Fruit fly (Drosophila melanogaster) whole organism, embryonic: Measurements from ENCODE around the gene CG13894.

Experiments
- CG11723 ChIP-seq: fragments of 200-800 bp; sonication (Bioruptor generic); optimal IDR thresholded peaks from 2 replicates; lab custom pipeline; 2017; ENCODE audit warnings: missing biosample characterization, mild to moderate bottlenecking, missing genetic modification characterization
- CG13287 ChIP-seq: fragments of 200-800 bp; sonication (Bioruptor generic); IDR thresholded peaks from 2 replicates; pipeline ENCODE4 v1.3.6; 2022; ENCODE audit warnings: missing biosample characterization, missing genetic modification characterization; ENCODE audit not compliant: partially characterized antibody
- CG14441 ChIP-seq: fragments of 200-800 bp; sonication (Bioruptor generic); IDR thresholded peaks from 2 replicates; pipeline ENCODE4 v1.3.6; 2022; ENCODE audit warnings: missing biosample characterization, missing genetic modification characterization
- CG14860 ChIP-seq: fragments of 200-800 bp; sonication (Bioruptor generic); IDR thresholded peaks from 3 replicates; pipeline ENCODE4 v1.3.6; 2022; ENCODE audit warnings: missing biosample characterization, missing genetic modification characterization; ENCODE audit not compliant: partially characterized antibody
- CG15011 ChIP-seq: fragments of 200-800 bp; sonication (Bioruptor generic); optimal IDR thresholded peaks from 3 replicates; lab custom pipeline; 2018; ENCODE audit warnings: missing biosample characterization, mild to moderate bottlenecking, missing genetic modification characterization
- CG15601 ChIP-seq: fragments of 200-800 bp; sonication (Bioruptor generic); optimal IDR thresholded peaks from 3 replicates; lab custom pipeline; 2019; ENCODE audit warnings: missing biosample characterization, mild to moderate bottlenecking, missing genetic modification characterization, moderate library complexity
- CG18262 ChIP-seq: fragments of 200-800 bp; optimal IDR thresholded peaks from 3 replicates; lab custom pipeline; 2019; ENCODE audit warnings: missing biosample characterization, mild to moderate bottlenecking, missing genetic modification characterization, moderate library complexity
- CG18764 ChIP-seq: fragments of 200-800 bp; sonication (Bioruptor generic); optimal IDR thresholded peaks from 3 replicates; lab custom pipeline; 2016; ENCODE audit warnings: missing biosample characterization, missing genetic modification characterization
- CG31365 ChIP-seq: fragments of 200-800 bp; sonication (Bioruptor generic); optimal IDR thresholded peaks from 2 replicates; lab custom pipeline; 2018; ENCODE audit warnings: missing biosample characterization, mild to moderate bottlenecking, missing genetic modification characterization
- CG31441 ChIP-seq: fragments of 200-800 bp; sonication (Bioruptor generic); IDR thresholded peaks from 2 replicates; pipeline ENCODE4 v1.3.6; 2022; ENCODE audit warnings: missing biosample characterization, missing genetic modification characterization
- CG3407 ChIP-seq: fragments of 200-800 bp; sonication (Bioruptor generic); optimal IDR thresholded peaks from 2 replicates; lab custom pipeline; 2018; ENCODE audit warnings: missing biosample characterization, mild to moderate bottlenecking, missing genetic modification characterization
- CG3995 ChIP-seq: fragments of 200-800 bp; sonication (Bioruptor generic); optimal IDR thresholded peaks from 3 replicates; lab custom pipeline; 2016; ENCODE audit warnings: missing biosample characterization, missing genetic modification characterization
- CG5180 ChIP-seq: fragments of 200-800 bp; sonication (Bioruptor generic); optimal IDR thresholded peaks from 3 replicates; lab custom pipeline; 2017; ENCODE audit warnings: missing biosample characterization, missing genetic modification characterization, mild to moderate bottlenecking, moderate library complexity, missing genetic modification reagents
- CG9817 ChIP-seq: fragments of 200-800 bp; sonication (Bioruptor generic); optimal IDR thresholded peaks from 2 replicates; lab custom pipeline; 2018; ENCODE audit warnings: missing biosample characterization, mild to moderate bottlenecking, missing genetic modification characterization, moderate library complexity
- CkIIα-i1 ChIP-seq: fragments of 200-800 bp; sonication (Bioruptor generic); IDR thresholded peaks from 2 replicates; pipeline ENCODE4 v1.3.6; 2022; ENCODE audit warnings: missing biosample characterization, missing genetic modification characterization
- Dref ChIP-seq: fragments of 200-800 bp; sonication (Bioruptor generic); IDR thresholded peaks from 2 replicates; pipeline ENCODE4 v1.3.6; 2022; ENCODE audit warnings: missing biosample characterization, missing genetic modification characterization
- Fer3 ChIP-seq: fragments of 200-800 bp; sonication (Bioruptor generic); optimal IDR thresholded peaks from 2 replicates; lab custom pipeline; 2018; ENCODE audit warnings: missing biosample characterization, mild to moderate bottlenecking, missing genetic modification characterization, moderate library complexity
- Hand ChIP-seq: fragments of 200-800 bp; sonication (Bioruptor generic); optimal IDR thresholded peaks from 2 replicates; lab custom pipeline; 2017; ENCODE audit warnings: mild to moderate bottlenecking, missing biosample characterization, missing genetic modification reagents, missing genetic modification characterization
- HmgD ChIP-seq: fragments of 200-800 bp; sonication (Bioruptor generic); optimal IDR thresholded peaks from 3 replicates; lab custom pipeline; 2016; ENCODE audit warnings: missing biosample characterization, missing genetic modification characterization
- Hr51 ChIP-seq, 2 experiments: fragments of 200-800 bp; sonication (Bioruptor generic); optimal IDR thresholded peaks; 2 replicates in 1 of 2; 3 replicates in 1 of 2; lab custom pipeline; 2016 to 2018; ENCODE audit warnings: missing biosample characterization in 2 of 2, missing genetic modification characterization in 2 of 2, mild to moderate bottlenecking in 1 of 2, moderate library complexity in 1 of 2
- Lhr ChIP-seq: fragments of 200-800 bp; sonication (Bioruptor generic); optimal IDR thresholded peaks from 3 replicates; lab custom pipeline; 2017; ENCODE audit warnings: mild to moderate bottlenecking, missing biosample characterization, missing genetic modification reagents, missing genetic modification characterization
- MTF-1 ChIP-seq: fragments of 200-800 bp; sonication (Bioruptor generic); optimal IDR thresholded peaks from 2 replicates; lab custom pipeline; 2018; ENCODE audit warnings: missing biosample characterization, mild to moderate bottlenecking, missing genetic modification characterization, borderline replicate concordance
- Rfx ChIP-seq: fragments of 200-800 bp; sonication (Bioruptor generic); IDR thresholded peaks from 2 replicates; pipeline ENCODE4 v1.3.6; 2022; ENCODE audit warnings: missing biosample characterization, missing genetic modification characterization
- Sin3A ChIP-seq: fragments of >200 bp; optimal IDR thresholded peaks from 2 replicates; lab custom pipeline; 2018
- Six4 ChIP-seq: fragments of 200-800 bp; sonication (Bioruptor generic); optimal IDR thresholded peaks from 2 replicates; lab custom pipeline; 2016; ENCODE audit warnings: missing biosample characterization, missing genetic modification characterization
- Sox100B ChIP-seq: fragments of 200-800 bp; sonication (Bioruptor generic); optimal IDR thresholded peaks from 3 replicates; lab custom pipeline; 2018; ENCODE audit warnings: missing biosample characterization, mild to moderate bottlenecking, missing genetic modification characterization
- Taf1 ChIP-seq: fragments of 200-800 bp; sonication (Bioruptor generic); IDR thresholded peaks from 2 replicates; pipeline ENCODE4 v1.3.6; 2022; ENCODE audit warnings: missing biosample characterization, missing genetic modification characterization
- amos ChIP-seq: fragments of 200-800 bp; sonication (Bioruptor generic); IDR thresholded peaks from 2 replicates; pipeline ENCODE4 v1.3.6; 2022; ENCODE audit warnings: missing biosample characterization, missing genetic modification characterization; ENCODE audit not compliant: partially characterized antibody
- ap ChIP-seq: fragments of 200-800 bp; sonication (Bioruptor generic); IDR thresholded peaks from 2 replicates; pipeline ENCODE4 v1.3.6; 2022; ENCODE audit warnings: missing biosample characterization, missing genetic modification characterization
- bbx ChIP-seq: fragments of 200-800 bp; sonication (Bioruptor generic); IDR thresholded peaks from 2 replicates; pipeline ENCODE4 v1.3.6; 2022; ENCODE audit warnings: missing biosample characterization, missing genetic modification characterization; ENCODE audit not compliant: partially characterized antibody
- br ChIP-seq: fragments of >200 bp; optimal IDR thresholded peaks from 2 replicates; lab custom pipeline; 2017
- cas ChIP-seq: fragments of 200-800 bp; sonication (Bioruptor generic); IDR thresholded peaks from 2 replicates; pipeline ENCODE4 v1.3.6; 2022; ENCODE audit warnings: missing biosample characterization, missing genetic modification characterization
- chinmo ChIP-seq: fragments of 200-800 bp; sonication (Bioruptor generic); IDR thresholded peaks from 4 replicates; pipeline ENCODE4 v1.3.6; 2022; ENCODE audit warnings: missing biosample characterization, missing genetic modification characterization; ENCODE audit not compliant: partially characterized antibody
- crol ChIP-seq: fragments of 200-800 bp; sonication (Bioruptor generic); IDR thresholded peaks from 2 replicates; pipeline ENCODE4 v1.3.6; 2022; ENCODE audit warnings: missing biosample characterization, missing genetic modification characterization
- da ChIP-seq: fragments of 200-800 bp; sonication (Bioruptor generic); optimal IDR thresholded peaks from 2 replicates; lab custom pipeline; 2016; ENCODE audit warnings: missing biosample characterization, missing genetic modification characterization
- dmrt99B ChIP-seq: fragments of 200-800 bp; sonication (Bioruptor generic); optimal IDR thresholded peaks from 2 replicates; lab custom pipeline; 2018; ENCODE audit warnings: missing biosample characterization, mild to moderate bottlenecking, missing genetic modification characterization, moderate library complexity
- dysf ChIP-seq: fragments of 200-800 bp; sonication (Bioruptor generic); IDR thresholded peaks from 3 replicates; pipeline ENCODE4 v1.3.6; 2022; ENCODE audit warnings: missing biosample characterization, missing genetic modification characterization
- eve ChIP-seq, 2 experiments: fragments of >200 bp; optimal IDR thresholded peaks; 2 replicates each; lab custom pipeline; 2017; ENCODE audit warnings: missing biosample characterization in 2 of 2, missing genetic modification characterization in 2 of 2
- gcm2 ChIP-seq: fragments of 200-800 bp; sonication (Bioruptor generic); optimal IDR thresholded peaks from 2 replicates; lab custom pipeline; 2016; ENCODE audit warnings: missing biosample characterization, missing genetic modification characterization
- ham ChIP-seq: fragments of 200-800 bp; sonication (Bioruptor generic); IDR thresholded peaks from 2 replicates; pipeline ENCODE4 v1.3.6; 2022; ENCODE audit warnings: missing biosample characterization, missing genetic modification characterization
- hth ChIP-seq: fragments of >200 bp; optimal IDR thresholded peaks from 2 replicates; lab custom pipeline; 2017; ENCODE audit warnings: inconsistent platforms
- ken ChIP-seq: fragments of 200-800 bp; sonication (Bioruptor generic); IDR thresholded peaks from 3 replicates; pipeline ENCODE4 v1.3.6; 2022; ENCODE audit warnings: missing biosample characterization, missing genetic modification characterization
- mam ChIP-seq: fragments of 200-800 bp; sonication (Bioruptor generic); optimal IDR thresholded peaks from 3 replicates; lab custom pipeline; 2016; ENCODE audit warnings: missing biosample characterization, missing genetic modification characterization
- nerfin-2 ChIP-seq: fragments of 200-800 bp; sonication (Bioruptor generic); IDR thresholded peaks from 2 replicates; pipeline ENCODE4 v1.3.6; 2022; ENCODE audit warnings: missing biosample characterization, missing genetic modification characterization; ENCODE audit not compliant: partially characterized antibody
- oc ChIP-seq: fragments of 200-800 bp; sonication (Bioruptor generic); optimal IDR thresholded peaks from 2 replicates; lab custom pipeline; 2018; ENCODE audit warnings: missing biosample characterization, mild to moderate bottlenecking, missing genetic modification characterization, moderate library complexity
- p53 ChIP-seq: fragments of 200-800 bp; sonication (Bioruptor generic); optimal IDR thresholded peaks from 2 replicates; lab custom pipeline; 2016; ENCODE audit warnings: missing biosample characterization, missing genetic modification characterization
- repo ChIP-seq: fragments of 200-800 bp; sonication (Bioruptor generic); optimal IDR thresholded peaks from 2 replicates; lab custom pipeline; 2016; ENCODE audit warnings: missing biosample characterization, missing genetic modification characterization
- row ChIP-seq: fragments of 200-800 bp; sonication (Bioruptor generic); IDR thresholded peaks from 3 replicates; pipeline ENCODE4 v1.3.6; 2022; ENCODE audit warnings: missing biosample characterization, missing genetic modification characterization
- so ChIP-seq: fragments of 200-800 bp; sonication (Bioruptor generic); IDR thresholded peaks from 3 replicates; pipeline ENCODE4 v1.3.6; 2022; ENCODE audit warnings: missing biosample characterization, missing genetic modification characterization
- tll ChIP-seq, 2 experiments: fragments of 200-800 bp in 1 of 2; fragments of >200 bp in 1 of 2; sonication (Bioruptor generic) in 1 of 2; optimal IDR thresholded peaks; 2 replicates each; lab custom pipeline; 2017 to 2019; ENCODE audit warnings: missing biosample characterization in 2 of 2, missing genetic modification characterization in 2 of 2, mild to moderate bottlenecking in 1 of 2, moderate library complexity in 1 of 2
- unc-4 ChIP-seq: fragments of 200-800 bp; sonication (Bioruptor generic); IDR thresholded peaks from 2 replicates; pipeline ENCODE4 v1.3.6; 2022; ENCODE audit warnings: missing biosample characterization, missing genetic modification characterization; ENCODE audit not compliant: partially characterized antibody
- wor ChIP-seq: fragments of 200-800 bp; sonication (Bioruptor generic); IDR thresholded peaks from 2 replicates; pipeline ENCODE4 v1.3.6; 2022; ENCODE audit warnings: missing biosample characterization, missing genetic modification characterization

The CG13894 gene

DNA sequence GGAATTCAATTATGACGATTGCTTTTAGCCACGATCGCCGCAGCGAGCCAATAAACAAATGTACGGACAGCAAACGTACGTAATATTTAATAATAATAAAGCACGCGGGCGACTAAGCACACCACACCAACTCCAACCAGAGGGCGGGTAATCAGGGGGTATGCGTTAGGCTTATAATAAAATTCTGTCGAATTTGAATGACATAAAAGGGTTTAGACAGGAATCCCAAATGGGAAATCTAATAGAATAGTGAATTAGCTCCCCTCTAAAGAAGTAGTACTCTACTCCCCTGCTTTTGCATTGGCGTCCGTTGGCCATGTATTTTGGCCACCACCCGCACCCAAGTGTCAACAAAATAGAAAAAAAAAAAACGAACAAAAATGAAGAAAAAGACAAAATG lies 23.4 kb upstream of the CG13894 start (continued):
- TF ChIP-seq amos, result no peak
- TF ChIP-seq dysf, result peak; percentile 62; the same call in 2 of the 3 replicates
- 0 out of 2 replicates have a peak, but pooled peaks have one; percentile 20 for TF ChIP-seq ap (GFP tag; lab: Robert Waterston, UW)
- TF ChIP-seq Lhr, result no peak
- TF ChIP-seq ken (GFP tag; lab: Robert Waterston, UW), result no peak
- no peak for TF ChIP-seq Dref (GFP tag; lab: Robert Waterston, UW)
- no peak for TF ChIP-seq wor (GFP tag; lab: Robert Waterston, UW)
- no peak for TF ChIP-seq Six4 (GFP tag; lab: Kevin White, UChicago)
- no peak for TF ChIP-seq unc-4
- no peak for TF ChIP-seq repo (GFP tag; lab: Kevin White, UChicago)
- no peak for TF ChIP-seq eve (GFP tag; optimal IDR thresholded peaks at IDR 0.05; lab: Kevin White, UChicago)
- TF ChIP-seq CG18764 (GFP tag; lab: Kevin White, UChicago), result no peak
- peak; percentile 17 for TF ChIP-seq CG9817 (tag; lab: Kevin White, UChicago)
- no peak for TF ChIP-seq oc
- TF ChIP-seq CG13287, result no peak
- TF ChIP-seq chinmo, result no peak
- no peak for TF ChIP-seq hth (lab: Kevin White, UChicago)
- TF ChIP-seq ham (GFP tag; lab: Robert Waterston, UW), result no peak
- TF ChIP-seq so, result 0 out of 3 replicates have a peak, but pooled peaks have one; percentile 24
- no peak for TF ChIP-seq br (lab: Kevin White, UChicago)
- no peak for TF ChIP-seq HmgD (GFP tag; lab: Kevin White, UChicago)
- no peak; the same call in 1 of the 2 replicates for TF ChIP-seq Taf1
- TF ChIP-seq CG31365 (tag; lab: Kevin White, UChicago), result no peak
- peak; percentile 71 for TF ChIP-seq CG14441 (GFP tag; lab: Robert Waterston, UW)
- no peak for TF ChIP-seq p53
- no peak for TF ChIP-seq CG15011 (GFP tag; lab: Kevin White, UChicago)
- no peak for TF ChIP-seq bbx
- TF ChIP-seq Sin3A (lab: Kevin White, UChicago), result no peak
- TF ChIP-seq Rfx (GFP tag; lab: Robert Waterston, UW), result peak; percentile 59
- TF ChIP-seq MTF-1 (GFP tag; lab: Kevin White, UChicago), result no peak
- no peak for TF ChIP-seq CG5180 (GFP tag; lab: Kevin White, UChicago)
- TF ChIP-seq row (GFP tag; lab: Robert Waterston, UW), result peak; percentile 43
- no peak for TF ChIP-seq cas (GFP tag; lab: Robert Waterston, UW)
- 0 out of 2 replicates have a peak, but pooled peaks have one; percentile 8 for TF ChIP-seq nerfin-2 (GFP tag; lab: Robert Waterston, UW)
- TF ChIP-seq Sox100B (GFP tag; lab: Kevin White, UChicago), result peak; percentile 16
- no peak for TF ChIP-seq CG11723
- TF ChIP-seq Fer3 (tag; lab: Kevin White, UChicago), result no peak
- TF ChIP-seq CG3407 (GFP tag; lab: Kevin White, UChicago), result no peak
- no peak for TF ChIP-seq CG18262 (tag; lab: Kevin White, UChicago)
- no peak for TF ChIP-seq CG3995
- no peak for TF ChIP-seq CG15601 (tag; lab: Kevin White, UChicago)
- no peak for TF ChIP-seq CG14860 (GFP tag; lab: Robert Waterston, UW)
- TF ChIP-seq mam, result peak; percentile 7
- TF ChIP-seq da (GFP tag; lab: Kevin White, UChicago), result no peak
- TF ChIP-seq Hr51 (GFP tag; optimal IDR thresholded peaks at IDR 0.05; lab: Kevin White, UChicago), result peak in 1 of 2 experiments; percentile 28
- no peak for TF ChIP-seq gcm2 (GFP tag; lab: Kevin White, UChicago)
- no peak for TF ChIP-seq Hand
- TF ChIP-seq CG31441 (GFP tag; lab: Robert Waterston, UW), result no peak
- TF ChIP-seq crol, result no peak
- TF ChIP-seq CkIIα-i1 (GFP tag; lab: Robert Waterston, UW), result no peak
- TF ChIP-seq dmrt99B (tag; lab: Kevin White, UChicago), result peak; percentile 43
- TF ChIP-seq tll (GFP tag; optimal IDR thresholded peaks at IDR 0.05; lab: Kevin White, UChicago), result no peak
